Worm (Caenorhabditis elegans): Measurements from ENCODE around the gene F01D4.5.

DNA sequence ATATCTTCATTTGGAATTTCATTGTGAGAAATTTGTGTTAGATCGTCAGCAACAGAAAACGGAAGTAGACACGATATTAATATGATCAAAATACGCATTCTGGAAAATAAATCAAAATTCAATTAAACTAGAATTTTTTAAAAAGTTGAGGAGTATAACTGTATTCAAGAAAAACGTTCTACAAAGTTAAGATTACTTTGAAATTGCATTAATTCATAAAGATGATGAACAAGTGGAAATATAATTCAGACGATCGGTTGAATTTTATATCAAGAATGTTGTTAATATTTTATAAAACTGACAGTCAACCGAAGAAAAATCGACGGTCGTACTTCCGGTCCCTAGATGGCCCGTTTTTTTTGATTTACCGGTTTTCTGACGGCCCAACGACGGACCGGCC is 30.5 kb downstream of the F01D4.5 start, which contains the start of gene F01D4.8:
- TF ChIP-seq klf-2 (GFP tag; conservative IDR thresholded peaks at IDR 0.05) = no peak
- TF ChIP-seq ztf-29 (GFP tag; IDR thresholded peaks at IDR 0.05) = no peak
- no peak for TF ChIP-seq T22C8.4 (GFP tag; IDR thresholded peaks at IDR 0.05)
- no peak for TF ChIP-seq ref-1 (GFP tag; conservative IDR thresholded peaks at IDR 0.05)
